Fruit fly (Drosophila melanogaster): Measurements from ENCODE around the gene CG17681.

CG17681 gene

dm6 chr2L:18184648-18185243, 31.8 kb downstream of the CG17681 start, which contains the start of gene Ptp36E (continued):
- TF ChIP-seq CG13296 (GFP tag; optimal IDR thresholded peaks at IDR 0.05) (peak; percentile 85), lov (optimal IDR thresholded peaks at IDR 0.05) (no peak), lov (GFP tag; IDR thresholded peaks at IDR 0.05) (0 out of 3 replicates have a peak, but pooled peaks have one; percentile 36), CG11456 (GFP tag; IDR thresholded peaks at IDR 0.05) (peak; percentile 64; the same call in 2 of the 3 replicates), CG16813 (GFP tag; IDR thresholded peaks at IDR 0.05; ENCODE audit: partially characterized antibody) (no peak), CG3995 (GFP tag; optimal IDR thresholded peaks at IDR 0.05) (no peak), CG17802 (tag; optimal IDR thresholded peaks at IDR 0.05) (peak; percentile 17), CG11093 (GFP tag; IDR thresholded peaks at IDR 0.05) (peak; percentile 76), CG5180 (GFP tag; optimal IDR thresholded peaks at IDR 0.05) (peak; percentile 74), CG17568 (GFP tag; optimal IDR thresholded peaks at IDR 0.05) (peak; percentile 65), lab (GFP tag; optimal IDR thresholded peaks at IDR 0.05) (peak; percentile 92), CG5953 (GFP tag; IDR thresholded peaks at IDR 0.05) (peak; percentile 43; the same call in 1 of the 2 replicates), CG11398 (GFP tag; optimal IDR thresholded peaks at IDR 0.05) (no peak), CG8089 (GFP tag; optimal IDR thresholded peaks at IDR 0.05) (peak; percentile 1), trem (tag; optimal IDR thresholded peaks at IDR 0.05) (peak; percentile 72), crol (GFP tag; IDR thresholded peaks at IDR 0.05) (peak; percentile 81), CG2678 (tag; optimal IDR thresholded peaks at IDR 0.05) (peak; percentile 95), CHES-1-like (GFP tag; optimal IDR thresholded peaks at IDR 0.05) (no peak), slp2 (GFP tag; optimal IDR thresholded peaks at IDR 0.05) (no peak), CG8359 (GFP tag; optimal IDR thresholded peaks at IDR 0.05; ENCODE audit: borderline replicate concordance) (peak; percentile 49), kni (GFP tag; optimal IDR thresholded peaks at IDR 0.05) (no peak), Ets97D (GFP tag; optimal IDR thresholded peaks at IDR 0.05) (no peak), CG3726 (GFP tag; IDR thresholded peaks at IDR 0.05) (no peak), grau (tag; optimal IDR thresholded peaks at IDR 0.05) (peak; percentile 90), her (GFP tag; optimal IDR thresholded peaks at IDR 0.05) (no peak), gsb (GFP tag; IDR thresholded peaks at IDR 0.05) (peak; percentile 67), CG18764 (GFP tag; optimal IDR thresholded peaks at IDR 0.05) (peak; percentile 68), D19B (GFP tag; optimal IDR thresholded peaks at IDR 0.05) (peak; percentile 79), sug (tag; optimal IDR thresholded peaks at IDR 0.05) (peak; percentile 77), hkb (optimal IDR thresholded peaks at IDR 0.05) (no peak), hkb (GFP tag; IDR thresholded peaks at IDR 0.05) (peak; percentile 90), CG17912 (GFP tag; optimal IDR thresholded peaks at IDR 0.05) (no peak), Hr3 (GFP tag; optimal IDR thresholded peaks at IDR 0.05) (peak; percentile 71), Ptx1 (GFP tag; IDR thresholded peaks at IDR 0.05) (peak; percentile 79), Hr78 (GFP tag; optimal IDR thresholded peaks at IDR 0.05) (no peak), CG14014 (GFP tag; IDR thresholded peaks at IDR 0.05) (peak; percentile 81), Ada2b (GFP tag; IDR thresholded peaks at IDR 0.05) (peak; percentile 77), lmd (GFP tag; IDR thresholded peaks at IDR 0.05) (peak; percentile 89), bsh (GFP tag; optimal IDR thresholded peaks at IDR 0.05) (no peak), Doc2 (GFP tag; IDR thresholded peaks at IDR 0.05) (no peak), da (GFP tag; optimal IDR thresholded peaks at IDR 0.05) (no peak), ttk (GFP tag; IDR thresholded peaks at IDR 0.05) (peak; percentile 75), CG4707 (GFP tag; optimal IDR thresholded peaks at IDR 0.05) (no peak), Abd-B (GFP tag; optimal IDR thresholded peaks at IDR 0.05) (peak; percentile 43), Hr51 (GFP tag; optimal IDR thresholded peaks at IDR 0.05) (peak in 1 of 2 experiments; percentile 83), CG1024 (GFP tag; IDR thresholded peaks at IDR 0.05) (no peak), bigmax (GFP tag; optimal IDR thresholded peaks at IDR 0.05) (no peak), CG16863 (GFP tag; optimal IDR thresholded peaks at IDR 0.05) (peak; percentile 21), CG31365 (tag; optimal IDR thresholded peaks at IDR 0.05) (no peak), CG2116 (GFP tag; optimal IDR thresholded peaks at IDR 0.05) (peak; percentile 22)

Measured in whole organism, embryonic.